Fruit fly (Drosophila melanogaster): ENCODE data around the gene Dhrs4.

DNA sequence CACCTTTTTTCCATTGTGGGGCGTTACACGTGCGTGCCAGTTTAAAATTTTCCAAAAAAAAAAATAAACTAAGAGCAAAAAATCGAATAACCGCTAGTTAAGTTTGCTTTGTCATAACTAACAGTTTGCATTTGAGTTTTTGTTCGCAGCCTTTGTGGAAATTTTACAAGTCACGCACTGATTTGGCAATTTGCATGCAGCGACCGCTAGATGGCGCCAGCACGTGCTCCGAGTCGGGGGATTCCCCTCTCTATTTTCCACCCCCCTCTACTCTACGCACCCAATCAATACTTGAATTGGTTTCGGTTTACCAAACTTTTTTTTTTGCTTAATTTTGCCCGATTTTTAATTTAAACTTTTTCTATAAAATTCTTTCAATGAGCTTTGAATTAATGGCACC, 16.2 kb downstream of the Dhrs4 start:
- TF ChIP-seq CG8478 (optimal IDR thresholded peaks at IDR 0.05) (no peak), CTCF (optimal IDR thresholded peaks at IDR 0.05) (peak; percentile 72 to 83)
